Fruit fly (Drosophila melanogaster): ENCODE data around the gene Rcd4.
A peak's percentile ranks its signal among the peaks of the same experiment; 100 is the strongest.

Rcd4 gene

DNA sequence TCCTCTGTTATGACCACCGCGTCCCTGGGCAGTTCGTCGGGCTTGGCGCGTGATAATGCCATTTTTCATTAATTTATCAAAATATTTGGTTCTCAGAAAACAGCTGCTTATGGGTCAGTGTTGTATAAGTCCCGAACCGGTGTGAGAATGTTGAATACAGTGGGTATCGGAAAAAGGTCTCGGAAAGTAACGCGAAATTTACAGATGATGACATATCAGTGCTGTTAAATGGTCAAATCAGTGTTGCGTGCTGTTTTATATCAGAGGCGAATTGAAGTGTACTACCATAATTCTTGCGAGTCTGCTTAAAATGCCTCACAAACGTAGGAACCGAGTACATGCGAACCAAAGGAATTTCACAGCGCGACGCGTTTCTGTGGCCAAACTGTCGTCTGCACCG lies at the start of gene Rcd4, which contains the start of gene CG13392 (continued):
- TF ChIP-seq bcd (GFP tag; optimal IDR thresholded peaks at IDR 0.05) (peak; percentile 46), ATbp (GFP tag; optimal IDR thresholded peaks at IDR 0.05) (no peak), Ptx1 (GFP tag; IDR thresholded peaks at IDR 0.05) (peak; percentile 62), CG16813 (GFP tag; IDR thresholded peaks at IDR 0.05; ENCODE audit: partially characterized antibody) (peak; percentile 57), Atf6 (GFP tag; IDR thresholded peaks at IDR 0.05) (no peak), CG16815 (GFP tag; optimal IDR thresholded peaks at IDR 0.05) (peak; percentile 24), CG34224 (GFP tag; IDR thresholded peaks at IDR 0.05; ENCODE audit: partially characterized antibody) (peak; percentile 81), B-H2 (GFP tag; optimal IDR thresholded peaks at IDR 0.05) (peak; percentile 76), kay (GFP tag; optimal IDR thresholded peaks at IDR 0.05) (peak; percentile 4), sd (tag; optimal IDR thresholded peaks at IDR 0.05) (peak; percentile 77), CG31441 (GFP tag; IDR thresholded peaks at IDR 0.05) (no peak), Mrtf (GFP tag; IDR thresholded peaks at IDR 0.05) (0 out of 3 replicates have a peak, but pooled peaks have one; percentile 34), D19A (tag; optimal IDR thresholded peaks at IDR 0.05) (no peak), Adf1 (GFP tag; IDR thresholded peaks at IDR 0.05) (no peak; the same call in 1 of the 2 replicates), schlank (tag; optimal IDR thresholded peaks at IDR 0.05) (peak; percentile 62), CG4820 (GFP tag; optimal IDR thresholded peaks at IDR 0.05) (peak; percentile 46), CG4328 (GFP tag; optimal IDR thresholded peaks at IDR 0.05) (peak; percentile 35), CG10209 (GFP tag; optimal IDR thresholded peaks at IDR 0.05) (peak; percentile 57), E2f1 (GFP tag; IDR thresholded peaks at IDR 0.05) (peak; percentile 33; the same call in 1 of the 2 replicates), zfh2 (GFP tag; optimal IDR thresholded peaks at IDR 0.05) (peak; percentile 82), MESR4 (GFP tag; optimal IDR thresholded peaks at IDR 0.05) (peak; percentile 78), nom (GFP tag; optimal IDR thresholded peaks at IDR 0.05) (peak; percentile 52), ara (GFP tag; IDR thresholded peaks at IDR 0.05) (0 out of 2 replicates have a peak, but pooled peaks have one; percentile 29), CG9727 (GFP tag; optimal IDR thresholded peaks at IDR 0.05) (peak; percentile 30), kah (GFP tag; optimal IDR thresholded peaks at IDR 0.05) (peak; percentile 33), Aef1 (GFP tag; IDR thresholded peaks at IDR 0.05) (peak; percentile 36; the same call in 2 of the 3 replicates), chinmo (GFP tag; IDR thresholded peaks at IDR 0.05; ENCODE audit: partially characterized antibody) (0 out of 4 replicates have a peak, but pooled peaks have one; percentile 56), Ssrp (tag; optimal IDR thresholded peaks at IDR 0.05) (no peak), CG32772 (GFP tag; IDR thresholded peaks at IDR 0.05) (peak; percentile 15; the same call in 1 of the 2 replicates), maf-S (GFP tag; optimal IDR thresholded peaks at IDR 0.05) (peak; percentile 47), CG10959 (GFP tag; IDR thresholded peaks at IDR 0.05) (no peak; the same call in 1 of the 2 replicates), zen (tag; optimal IDR thresholded peaks at IDR 0.05) (peak; percentile 76), ems (GFP tag; optimal IDR thresholded peaks at IDR 0.05) (peak; percentile 67), lab (GFP tag; optimal IDR thresholded peaks at IDR 0.05) (peak; percentile 87), ro (GFP tag; IDR thresholded peaks at IDR 0.05) (no peak), Neu2 (GFP tag; optimal IDR thresholded peaks at IDR 0.05; ENCODE audit: borderline replicate concordance) (no peak), gro (GFP tag; optimal IDR thresholded peaks at IDR 0.05) (peak; percentile 79), CG3407 (GFP tag; optimal IDR thresholded peaks at IDR 0.05) (no peak), CG1647 (GFP tag; optimal IDR thresholded peaks at IDR 0.05) (peak; percentile 76), CG10274 (GFP tag; optimal IDR thresholded peaks at IDR 0.05) (no peak), CG31224 (GFP tag; IDR thresholded peaks at IDR 0.05) (no peak; the same call in 1 of the 2 replicates), Dip3 (GFP tag; optimal IDR thresholded peaks at IDR 0.05) (peak; percentile 79), Hr39 (optimal IDR thresholded peaks at IDR 0.05) (no peak), CG16779 (GFP tag; IDR thresholded peaks at IDR 0.05) (peak; percentile 84), unc-4 (GFP tag; IDR thresholded peaks at IDR 0.05; ENCODE audit: partially characterized antibody) (peak; percentile 54), CG13424 (tag; optimal IDR thresholded peaks at IDR 0.05) (peak; percentile 26), btn (GFP tag; optimal IDR thresholded peaks at IDR 0.05) (peak; percentile 30), Doc2 (GFP tag; IDR thresholded peaks at IDR 0.05) (no peak), Antp (GFP tag; optimal IDR thresholded peaks at IDR 0.05) (peak; percentile 85), CG9609 (GFP tag; optimal IDR thresholded peaks at IDR 0.05) (peak; percentile 74)

All from whole organism, embryonic.